Worm (Caenorhabditis elegans) whole organism, L3 larva: ENCODE results near the gene C47E8.3.

ENCODE experiments used
- R02D3.7 ChIP-seq: fragments of 150-350 bp; optimal IDR thresholded peaks from 2 replicates; lab custom pipeline; 2014; ENCODE audit warnings: missing biosample characterization, missing genetic modification characterization
- ZK546.5 ChIP-seq: sonication (generic microtip); optimal IDR thresholded peaks from 2 replicates; lab custom pipeline; 2017; ENCODE audit warnings: missing biosample characterization, missing genetic modification characterization
- aly-2 ChIP-seq: fragments of 150-350 bp; optimal IDR thresholded peaks from 2 replicates; lab custom pipeline; 2014; ENCODE audit warnings: missing biosample characterization, missing genetic modification characterization
- ama-1 ChIP-seq: fragments of 150-350 bp; optimal IDR thresholded peaks from 2 replicates; lab custom pipeline; 2018
- ceh-16 ChIP-seq: sonication (generic microtip); optimal IDR thresholded peaks from 2 replicates; lab custom pipeline; 2017; ENCODE audit warnings: missing biosample characterization, missing genetic modification characterization
- ceh-82 ChIP-seq: fragments of 150-350 bp; optimal IDR thresholded peaks from 2 replicates; lab custom pipeline; 2014; ENCODE audit warnings: missing biosample characterization, missing genetic modification characterization
- ceh-9 ChIP-seq: sonication (generic microtip); optimal IDR thresholded peaks from 2 replicates; lab custom pipeline; 2018; ENCODE audit warnings: missing biosample characterization, missing genetic modification characterization
- daf-12 ChIP-seq: fragments of 150-350 bp; optimal IDR thresholded peaks from 2 replicates; lab custom pipeline; 2014; ENCODE audit warnings: missing biosample characterization, missing genetic modification reagents, missing genetic modification characterization
- egl-27 ChIP-seq: sonication (generic microtip); optimal IDR thresholded peaks from 4 replicates; lab custom pipeline; 2017; ENCODE audit warnings: missing biosample characterization, missing genetic modification reagents, missing genetic modification characterization
- egl-5 ChIP-seq: fragments of 150-350 bp; optimal IDR thresholded peaks from 2 replicates; lab custom pipeline; 2017; ENCODE audit warnings: missing biosample characterization, missing genetic modification reagents, missing genetic modification characterization, inconsistent platforms
- elt-2 ChIP-seq: sonication (generic microtip); optimal IDR thresholded peaks from 2 replicates; lab custom pipeline; 2016; ENCODE audit warnings: missing genetic modification reagents, mild to moderate bottlenecking, missing genetic modification characterization, missing compliant biosample characterization
- eor-1 ChIP-seq, 2 experiments: fragments of 150-350 bp; optimal IDR thresholded peaks; 2 replicates each; lab custom pipeline; 2014 to 2018; ENCODE audit warnings: missing biosample characterization in 2 of 2, missing genetic modification characterization in 2 of 2
- fkh-10 ChIP-seq: sonication (generic microtip); optimal IDR thresholded peaks from 2 replicates; lab custom pipeline; 2017; ENCODE audit warnings: missing biosample characterization, missing genetic modification reagents, missing genetic modification characterization
- fkh-2 ChIP-seq: fragments of 150-350 bp; optimal IDR thresholded peaks from 2 replicates; lab custom pipeline; 2014; ENCODE audit warnings: missing biosample characterization, missing genetic modification reagents, missing genetic modification characterization
- fos-1 ChIP-seq: fragments of 150-350 bp; optimal IDR thresholded peaks from 2 replicates; lab custom pipeline; 2014; ENCODE audit warnings: missing biosample characterization, missing genetic modification characterization
- hmg-11 ChIP-seq: sonication (generic microtip); optimal IDR thresholded peaks from 2 replicates; lab custom pipeline; 2016; ENCODE audit warnings: missing genetic modification characterization, missing compliant biosample characterization
- jun-1 ChIP-seq: fragments of 150-350 bp; optimal IDR thresholded peaks from 2 replicates; lab custom pipeline; 2014; ENCODE audit warnings: missing biosample characterization, missing genetic modification reagents, missing genetic modification characterization
- lin-15B ChIP-seq: fragments of 150-350 bp; optimal IDR thresholded peaks from 2 replicates; lab custom pipeline; 2014; ENCODE audit warnings: missing biosample characterization, missing genetic modification characterization
- lin-39 ChIP-seq: fragments of 150-350 bp; optimal IDR thresholded peaks from 2 replicates; lab custom pipeline; 2018; ENCODE audit warnings: missing biosample characterization, missing genetic modification reagents, missing genetic modification characterization
- mdl-1 ChIP-seq: fragments of 150-350 bp; optimal IDR thresholded peaks from 2 replicates; lab custom pipeline; 2014; ENCODE audit warnings: missing biosample characterization, missing genetic modification characterization
- nfya-1 ChIP-seq: sonication (generic microtip); optimal IDR thresholded peaks from 2 replicates; lab custom pipeline; 2017; ENCODE audit warnings: missing genetic modification characterization, mild to moderate bottlenecking, missing compliant biosample characterization, antibody characterized with exemption, moderate library complexity; ENCODE audit not compliant: insufficient read depth
- nhr-11 ChIP-seq: fragments of 150-350 bp; optimal IDR thresholded peaks from 2 replicates; lab custom pipeline; 2014; ENCODE audit warnings: missing biosample characterization, missing genetic modification characterization
- nhr-12 ChIP-seq: fragments of 150-350 bp; optimal IDR thresholded peaks from 2 replicates; lab custom pipeline; 2014; ENCODE audit warnings: missing biosample characterization, missing genetic modification characterization
- nhr-237 ChIP-seq: fragments of 150-350 bp; optimal IDR thresholded peaks from 2 replicates; lab custom pipeline; 2014; ENCODE audit warnings: missing biosample characterization, missing genetic modification characterization
- nhr-28 ChIP-seq: fragments of 150-350 bp; optimal IDR thresholded peaks from 2 replicates; lab custom pipeline; 2014; ENCODE audit warnings: missing biosample characterization, missing genetic modification characterization
- nhr-76 ChIP-seq: fragments of 150-350 bp; sonication (generic microtip); optimal IDR thresholded peaks from 5 replicates; lab custom pipeline; 2014; ENCODE audit warnings: missing biosample characterization, missing genetic modification characterization
- nhr-77 ChIP-seq: fragments of 150-350 bp; optimal IDR thresholded peaks from 2 replicates; lab custom pipeline; 2014; ENCODE audit warnings: missing biosample characterization, missing genetic modification characterization
- pha-4 ChIP-seq: fragments of 150-350 bp; optimal IDR thresholded peaks from 2 replicates; lab custom pipeline; 2014; ENCODE audit warnings: missing biosample characterization, missing genetic modification reagents, missing genetic modification characterization
- pqm-1 ChIP-seq: fragments of 150-350 bp; optimal IDR thresholded peaks from 2 replicates; lab custom pipeline; 2017; ENCODE audit warnings: missing biosample characterization, missing genetic modification characterization, inconsistent platforms
- sea-2 ChIP-seq: fragments of 150-350 bp; sonication (generic microtip); optimal IDR thresholded peaks from 4 replicates; lab custom pipeline; 2014; ENCODE audit warnings: missing biosample characterization, missing genetic modification reagents, missing genetic modification characterization
- skn-1 ChIP-seq: fragments of 150-350 bp; optimal IDR thresholded peaks from 2 replicates; lab custom pipeline; 2014; ENCODE audit warnings: missing biosample characterization, missing genetic modification characterization
- snpc-4 ChIP-seq: fragments of 150-350 bp; optimal IDR thresholded peaks from 2 replicates; lab custom pipeline; 2014; ENCODE audit warnings: missing biosample characterization, missing genetic modification characterization
- tbx-2 ChIP-seq: sonication (generic microtip); optimal IDR thresholded peaks from 2 replicates; lab custom pipeline; 2016; ENCODE audit warnings: mild to moderate bottlenecking, missing genetic modification characterization, missing compliant biosample characterization
- unc-39 ChIP-seq: sonication (generic microtip); optimal IDR thresholded peaks from 4 replicates; lab custom pipeline; 2017; ENCODE audit warnings: missing biosample characterization, missing genetic modification characterization
- zag-1 ChIP-seq: fragments of 150-350 bp; optimal IDR thresholded peaks from 2 replicates; lab custom pipeline; 2014; ENCODE audit warnings: missing biosample characterization, missing genetic modification characterization
- ztf-4 ChIP-seq: fragments of 150-350 bp; optimal IDR thresholded peaks from 2 replicates; lab custom pipeline; 2014; ENCODE audit warnings: missing biosample characterization, missing genetic modification characterization

Gene C47E8.3

DNA sequence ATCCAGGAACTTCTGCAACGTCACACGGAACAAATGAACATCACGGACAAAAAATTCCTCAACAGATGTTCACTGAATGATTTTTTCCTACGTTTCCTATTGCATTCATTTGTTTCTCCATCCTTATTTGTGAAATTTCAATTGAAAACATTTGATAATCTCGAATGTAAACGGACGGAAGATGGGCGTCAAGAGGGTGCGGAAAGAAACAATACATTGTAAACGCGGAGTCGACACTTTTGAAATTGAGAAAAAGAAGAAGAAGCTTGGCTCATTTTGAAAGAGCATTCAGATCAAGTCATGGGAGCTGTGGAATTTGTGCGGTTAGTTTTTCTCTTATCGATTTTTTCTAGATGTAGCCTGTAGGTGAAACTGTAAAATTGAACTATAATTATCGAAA lies 17.1 kb upstream of the C47E8.3 start, which contains the start of gene C47E8.9:
TSS of gene C47E8.9 (plus strand) at position 301 of the 400 bp plus-strand sequence.
- TF ChIP-seq nhr-28 (tag; lab: Kevin White, UChicago) (no peak), elt-2 (tag; lab: Kevin White, UChicago) (no peak), nhr-76 (tag; lab: Kevin White, UChicago) (no peak), ceh-82 (no peak), sea-2 (GFP tag; lab: Kevin White, UChicago) (no peak), mdl-1 (no peak), nfya-1 (no peak), zag-1 (tag; lab: Kevin White, UChicago) (no peak), pha-4 (tag; lab: Kevin White, UChicago) (no peak)

DNA sequence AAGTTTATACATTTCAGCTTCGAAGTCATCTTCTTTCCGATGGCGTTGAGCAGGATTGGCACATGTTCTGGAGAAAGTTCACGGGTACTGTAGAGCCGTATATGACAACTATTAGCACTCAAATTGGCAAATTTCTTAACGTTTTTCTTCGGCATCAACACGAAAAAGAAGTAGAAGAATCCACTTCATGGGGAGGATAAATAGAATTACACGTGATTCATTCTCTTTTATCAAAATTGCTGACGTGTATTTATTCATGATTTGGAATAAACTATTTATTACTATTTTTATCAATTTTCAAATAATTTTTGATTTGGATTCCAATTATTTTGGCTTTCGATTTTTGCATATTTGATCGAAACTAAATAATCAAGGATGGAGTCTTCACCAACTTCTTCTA lies 14.4 kb upstream of the C47E8.3 start, which contains the start of gene C47E8.1:
TSS of gene C47E8.1 (plus strand) at position 301 of the 400 bp plus-strand sequence.
- TF ChIP-seq eor-1 (tag; optimal IDR thresholded peaks at IDR 0.05; lab: Kevin White, UChicago) (no peak), ceh-9 (tag; lab: Kevin White, UChicago) (no peak), snpc-4 (tag; lab: Kevin White, UChicago) (no peak), nhr-28 (tag; lab: Kevin White, UChicago) (no peak), egl-27 (tag; lab: Kevin White, UChicago) (no peak), fos-1 (tag; lab: Kevin White, UChicago) (no peak), egl-5 (tag; lab: Kevin White, UChicago) (no peak), unc-39 (tag; lab: Kevin White, UChicago) (no peak), nhr-12 (no peak), lin-15B (tag; lab: Kevin White, UChicago) (no peak), ztf-4 (no peak), mdl-1 (no peak)

DNA sequence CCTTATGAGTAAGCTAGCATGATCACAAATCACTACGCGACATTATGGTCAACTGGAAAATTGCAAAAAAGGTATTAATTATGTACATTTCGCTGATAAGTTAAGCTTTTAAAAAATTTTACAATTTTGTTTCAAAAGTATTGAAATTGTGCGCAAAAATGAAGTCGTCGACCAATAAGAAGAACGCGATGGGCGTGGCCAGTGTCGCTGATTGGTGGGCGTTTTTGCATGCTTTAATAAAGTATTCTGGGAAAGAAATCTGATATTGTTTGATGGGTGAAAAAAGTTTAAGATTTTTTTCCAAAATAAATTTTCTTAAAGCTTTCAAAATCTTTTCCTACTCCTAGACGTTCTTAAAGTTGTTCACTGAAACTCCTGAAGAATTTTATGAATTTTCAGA lies 1.8 kb upstream of the C47E8.3 start:
- TF ChIP-seq nhr-77 (no peak), nfya-1 (peak; percentile 80)

DNA sequence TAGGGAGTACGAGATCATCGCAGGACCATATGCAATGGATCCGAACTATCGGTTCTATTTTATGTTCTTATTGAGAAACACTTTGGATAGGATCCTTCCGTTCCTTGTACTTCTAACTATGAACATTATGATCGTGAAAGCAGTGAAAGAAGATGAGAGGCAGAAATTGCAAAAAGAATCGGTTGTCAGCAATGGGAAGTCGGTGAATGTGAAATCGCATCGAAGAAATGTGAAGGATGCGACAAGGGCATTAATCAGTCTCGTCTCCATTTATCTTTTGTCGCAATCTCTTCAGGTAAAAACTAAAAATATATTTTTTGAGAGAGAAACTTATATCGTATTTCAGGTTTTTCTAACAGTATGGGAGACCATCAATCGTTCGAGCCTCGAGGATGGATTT lies 2.8 kb downstream of the C47E8.3 start:
- TF ChIP-seq mdl-1 (no peak), aly-2 (no peak), ceh-16 (tag; lab: Kevin White, UChicago) (no peak), nhr-28 (tag; lab: Kevin White, UChicago) (no peak), tbx-2 (tag; lab: Kevin White, UChicago) (no peak), ZK546.5 (tag; lab: Kevin White, UChicago) (no peak), ceh-9 (tag; lab: Kevin White, UChicago) (no peak), fkh-2 (tag; lab: Kevin White, UChicago) (no peak), nhr-237 (tag; lab: Kevin White, UChicago) (no peak), hmg-11 (tag; lab: Kevin White, UChicago) (no peak), zag-1 (tag; lab: Kevin White, UChicago) (no peak), ceh-82 (no peak), R02D3.7 (no peak), lin-39 (tag; lab: Kevin White, UChicago) (no peak), skn-1 (tag; lab: Kevin White, UChicago) (no peak), daf-12 (no peak), fkh-10 (GFP tag; lab: Kevin White, UChicago) (no peak), egl-5 (tag; lab: Kevin White, UChicago) (no peak), nhr-76 (tag; lab: Kevin White, UChicago) (no peak), sea-2 (GFP tag; lab: Kevin White, UChicago) (no peak)

DNA sequence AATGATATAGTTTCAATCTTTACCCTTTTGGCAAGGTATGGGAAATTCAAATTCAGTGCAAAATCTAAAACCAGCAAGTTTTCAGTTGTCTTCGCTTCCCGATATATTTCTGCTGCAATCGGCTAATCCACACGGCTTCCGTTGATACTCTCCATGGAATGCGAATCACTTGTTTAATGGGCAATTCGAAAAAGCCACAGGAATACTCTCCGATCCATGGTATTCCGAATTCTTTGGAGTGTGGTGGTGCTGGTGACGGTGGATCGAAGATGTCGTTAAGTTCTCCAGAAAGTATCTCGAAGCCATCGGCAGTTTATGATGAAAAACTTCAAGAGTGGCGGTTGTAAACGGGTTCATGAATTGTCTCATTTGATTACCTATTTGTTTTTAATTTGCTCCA lies 3.2 kb downstream of the C47E8.3 start:
- TF ChIP-seq ceh-9 (tag; lab: Kevin White, UChicago) (no peak), mdl-1 (no peak), jun-1 (tag; lab: Kevin White, UChicago) (no peak), ama-1 (peak; percentile 83), nhr-11 (tag; lab: Kevin White, UChicago) (no peak)

DNA sequence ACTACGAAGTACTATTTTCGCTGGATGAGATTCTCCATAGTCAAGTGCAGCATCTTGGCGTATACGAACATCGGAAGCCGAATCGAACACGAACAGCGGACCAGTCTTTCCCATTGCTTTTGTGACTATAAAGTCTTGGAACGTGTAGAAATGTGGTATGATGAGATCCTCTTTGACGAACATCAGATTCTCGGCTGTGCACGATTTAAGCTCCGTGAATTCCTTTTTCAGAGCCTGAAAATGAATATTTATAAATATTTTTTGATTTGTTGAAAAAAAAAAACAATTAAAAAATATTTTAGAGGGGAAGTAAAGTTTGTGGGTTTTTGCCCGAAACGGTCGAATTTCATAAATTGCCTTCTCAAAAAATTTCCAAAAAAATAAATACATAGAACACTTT lies 3.8 kb downstream of the C47E8.3 start:
- TF ChIP-seq lin-39 (tag; lab: Kevin White, UChicago) (no peak), jun-1 (tag; lab: Kevin White, UChicago) (no peak), ama-1 (no peak), pqm-1 (tag; lab: Kevin White, UChicago) (no peak)
